Fruit fly (Drosophila melanogaster): Measurements from ENCODE around the gene CG31097.

The CG31097 gene

DNA sequence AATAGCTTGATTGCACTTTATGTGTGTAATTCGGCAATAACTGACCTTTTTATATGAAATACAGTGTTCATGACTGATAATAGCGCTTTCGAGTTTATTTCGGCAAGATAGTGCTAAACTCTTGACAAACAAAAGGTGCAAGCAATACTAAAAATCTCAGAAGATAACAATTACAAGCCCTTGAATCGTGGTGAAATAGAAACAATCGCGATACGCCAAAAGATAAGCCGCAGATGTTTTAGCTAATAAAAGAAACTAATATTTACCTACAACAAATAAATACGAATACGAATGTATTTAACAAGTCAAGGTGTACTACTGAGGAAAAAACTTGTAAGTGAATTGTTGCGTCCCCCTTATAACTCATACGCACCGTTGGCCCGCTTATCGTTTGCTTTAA, 22.3 kb downstream of the CG31097 start (continued):
- TF ChIP-seq Med (GFP tag) (peak; percentile 67), CG14710 (tag; optimal IDR thresholded peaks at IDR 0.05) (no peak), toy (GFP tag; IDR thresholded peaks at IDR 0.05) (no peak), trh (GFP tag; optimal IDR thresholded peaks at IDR 0.05) (no peak), Oaz (GFP tag; IDR thresholded peaks at IDR 0.05) (no peak), dati (GFP tag; IDR thresholded peaks at IDR 0.05) (no peak), Ets65A (GFP tag) (peak; percentile 29), CrebB (tag; optimal IDR thresholded peaks at IDR 0.05) (peak; percentile 60), CG15269 (tag; optimal IDR thresholded peaks at IDR 0.05) (peak; percentile 55), exex (tag; optimal IDR thresholded peaks at IDR 0.05) (peak; percentile 78), CG7786 (GFP tag; optimal IDR thresholded peaks at IDR 0.05) (no peak), Hand (GFP tag; optimal IDR thresholded peaks at IDR 0.05) (peak; percentile 52), CG2678 (tag; optimal IDR thresholded peaks at IDR 0.05) (peak; percentile 65), CG2120 (GFP tag; optimal IDR thresholded peaks at IDR 0.05) (peak; percentile 29), CG12769 (tag; optimal IDR thresholded peaks at IDR 0.05) (peak; percentile 42), BEAF-32 (GFP tag; optimal IDR thresholded peaks at IDR 0.05) (no peak), odd (GFP tag; optimal IDR thresholded peaks at IDR 0.05) (peak; percentile 61), Nf-YB (GFP tag; optimal IDR thresholded peaks at IDR 0.05) (no peak), grn (GFP tag; optimal IDR thresholded peaks at IDR 0.05) (peak; percentile 19), klu (GFP tag; IDR thresholded peaks at IDR 0.05) (no peak), Mad (GFP tag; optimal IDR thresholded peaks at IDR 0.05) (no peak), CG30020 (tag; optimal IDR thresholded peaks at IDR 0.05) (no peak), wek (GFP tag; optimal IDR thresholded peaks at IDR 0.05) (no peak), ham (GFP tag; IDR thresholded peaks at IDR 0.05) (no peak), ash1 (GFP tag; optimal IDR thresholded peaks at IDR 0.05) (no peak), CG7271 (tag; optimal IDR thresholded peaks at IDR 0.05) (no peak), CG18599 (GFP tag; optimal IDR thresholded peaks at IDR 0.05) (peak; percentile 68), CG9215 (GFP tag; IDR thresholded peaks at IDR 0.05) (no peak), schlank (tag; optimal IDR thresholded peaks at IDR 0.05) (peak; percentile 34), wdn (GFP tag; IDR thresholded peaks at IDR 0.05) (no peak), bab2 (GFP tag; optimal IDR thresholded peaks at IDR 0.05) (no peak), CG17829 (tag; optimal IDR thresholded peaks at IDR 0.05) (no peak), gcm (GFP tag; optimal IDR thresholded peaks at IDR 0.05) (no peak), CG12071 (GFP tag; optimal IDR thresholded peaks at IDR 0.05) (peak; percentile 44), caup (GFP tag; optimal IDR thresholded peaks at IDR 0.05; ENCODE audit: severe bottlenecking) (peak; percentile 65), CG7745 (tag; optimal IDR thresholded peaks at IDR 0.05) (no peak), CG12104 (GFP tag; optimal IDR thresholded peaks at IDR 0.05) (peak; percentile 35), tna (GFP tag; IDR thresholded peaks at IDR 0.05; ENCODE audit: partially characterized antibody) (no peak), CG12299 (tag; optimal IDR thresholded peaks at IDR 0.05) (peak; percentile 36), Atf3 (GFP tag; optimal IDR thresholded peaks at IDR 0.05) (no peak), Ets97D (GFP tag; optimal IDR thresholded peaks at IDR 0.05) (no peak), CG6813 (GFP tag; optimal IDR thresholded peaks at IDR 0.05) (peak; percentile 25), CG13287 (GFP tag; IDR thresholded peaks at IDR 0.05; ENCODE audit: partially characterized antibody) (no peak), CG2116 (GFP tag; optimal IDR thresholded peaks at IDR 0.05) (no peak), CG17186 (GFP tag; optimal IDR thresholded peaks at IDR 0.05) (no peak), Dfd (GFP tag; optimal IDR thresholded peaks at IDR 0.05) (no peak), CG17612 (GFP tag; IDR thresholded peaks at IDR 0.05) (no peak), danr (GFP tag; IDR thresholded peaks at IDR 0.05) (no peak), CG1233 (GFP tag; optimal IDR thresholded peaks at IDR 0.05) (peak; percentile 1), CG7372 (GFP tag; IDR thresholded peaks at IDR 0.05) (peak; percentile 59), CG9817 (tag; optimal IDR thresholded peaks at IDR 0.05) (peak; percentile 26)
